Worm (Caenorhabditis elegans): Measurements from ENCODE around the gene M03F4.6.

M03F4.6 gene

DNA sequence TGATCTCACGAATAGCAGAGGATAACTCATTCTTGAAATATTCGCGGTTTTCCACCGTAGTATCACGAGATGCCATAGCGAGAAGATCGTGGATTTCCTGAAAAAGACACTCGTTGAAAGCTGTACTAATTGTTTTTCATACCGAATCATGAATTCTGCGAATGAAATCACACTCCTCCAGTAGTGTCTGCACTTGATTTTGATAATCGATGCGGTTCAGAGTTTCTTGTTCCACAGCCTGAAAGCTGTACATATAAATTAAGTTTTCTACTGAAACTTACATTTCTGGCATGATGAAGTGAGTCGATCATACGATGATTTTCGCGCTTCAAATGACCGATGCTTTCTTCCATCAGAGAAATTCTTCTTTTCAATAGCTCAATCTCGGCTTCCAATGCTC is 54.7 kb downstream of the M03F4.6 start:
- TF ChIP-seq ztf-22 (GFP tag; optimal IDR thresholded peaks at IDR 0.05) (no peak), nfya-2 (GFP tag; IDR thresholded peaks at IDR 0.05) (no peak), fkh-3 (tag; optimal IDR thresholded peaks at IDR 0.05) (no peak), mes-4 (tag; optimal IDR thresholded peaks at IDR 0.05) (no peak), bed-2 (GFP tag; IDR thresholded peaks at IDR 0.05) (no peak), hrde-1 (tag; optimal IDR thresholded peaks at IDR 0.05; ENCODE audit: borderline replicate concordance) (no peak), ekl-4 (GFP tag; IDR thresholded peaks at IDR 0.05) (no peak), sptf-2 (GFP tag; optimal IDR thresholded peaks at IDR 0.05) (no peak), F10E7.11 (tag; optimal IDR thresholded peaks at IDR 0.05) (no peak), cebp-1 (GFP tag; IDR thresholded peaks at IDR 0.05) (no peak), cebp-1 (tag; optimal IDR thresholded peaks at IDR 0.05) (no peak), lsl-1 (GFP tag; optimal IDR thresholded peaks at IDR 0.05) (no peak), lin-35 (GFP tag; optimal IDR thresholded peaks at IDR 0.05) (no peak), him-1 (tag; optimal IDR thresholded peaks at IDR 0.05) (no peak), ceh-58 (GFP tag; IDR thresholded peaks at IDR 0.05) (no peak), Y53F4B.3 (GFP tag; IDR thresholded peaks at IDR 0.05) (no peak), rcor-1 (GFP tag; IDR thresholded peaks at IDR 0.05) (no peak), hlh-12 (tag; optimal IDR thresholded peaks at IDR 0.05) (no peak)

All from whole organism, young adult.